Fruit fly (Drosophila melanogaster) whole organism, prepupa: Measurements from ENCODE around the gene CG5860.
A peak's percentile ranks its signal among the peaks of the same experiment; 100 is the strongest.

Source experiments
- Blimp-1 ChIP-seq: fragments of 200-800 bp; sonication (Bioruptor generic); optimal IDR thresholded peaks from 3 replicates; lab custom pipeline; 2017; ENCODE audit warnings: missing biosample characterization, missing genetic modification characterization, mild to moderate bottlenecking, moderate library complexity, missing genetic modification reagents
- CG10631 ChIP-seq: fragments of 200-800 bp; sonication (Bioruptor generic); optimal IDR thresholded peaks from 2 replicates; lab custom pipeline; 2016; ENCODE audit warnings: missing biosample characterization, missing genetic modification characterization
- CG11294 ChIP-seq: fragments of 200-800 bp; sonication (Bioruptor generic); IDR thresholded peaks from 2 replicates; pipeline ENCODE4 v1.3.6; 2022; ENCODE audit warnings: missing biosample characterization, missing genetic modification characterization
- CG15336 ChIP-seq: fragments of 200-800 bp; sonication (Bioruptor generic); IDR thresholded peaks from 2 replicates; pipeline ENCODE4 v1.3.6; 2022; ENCODE audit warnings: missing biosample characterization, missing genetic modification characterization
- CG1621 ChIP-seq: fragments of 200-800 bp; sonication (Bioruptor generic); optimal IDR thresholded peaks from 3 replicates; lab custom pipeline; 2018; ENCODE audit warnings: missing biosample characterization, mild to moderate bottlenecking, missing genetic modification characterization
- CG6276 ChIP-seq: fragments of 200-800 bp; sonication (Bioruptor generic); optimal IDR thresholded peaks from 2 replicates; lab custom pipeline; 2017; ENCODE audit warnings: missing biosample characterization, mild to moderate bottlenecking, missing genetic modification characterization
- CG6854 ChIP-seq: fragments of 200-800 bp; sonication (Bioruptor generic); optimal IDR thresholded peaks from 2 replicates; lab custom pipeline; 2017; ENCODE audit warnings: missing biosample characterization, mild to moderate bottlenecking, missing genetic modification characterization
- CG9139 ChIP-seq: fragments of 200-800 bp; sonication (Bioruptor generic); optimal IDR thresholded peaks from 3 replicates; lab custom pipeline; 2017; ENCODE audit warnings: missing biosample characterization, mild to moderate bottlenecking, missing genetic modification characterization
- Eip75B ChIP-seq: fragments of 200-800 bp; sonication (Bioruptor generic); optimal IDR thresholded peaks from 3 replicates; lab custom pipeline; 2016; ENCODE audit warnings: missing biosample characterization, missing genetic modification characterization
- Hr4 ChIP-seq: fragments of 200-800 bp; sonication (Bioruptor generic); optimal IDR thresholded peaks from 3 replicates; lab custom pipeline; 2016; ENCODE audit warnings: missing biosample characterization, missing genetic modification characterization
- achi ChIP-seq: fragments of 200-800 bp; sonication (Bioruptor generic); optimal IDR thresholded peaks from 3 replicates; lab custom pipeline; 2016; ENCODE audit warnings: missing biosample characterization, missing genetic modification characterization

DNA sequence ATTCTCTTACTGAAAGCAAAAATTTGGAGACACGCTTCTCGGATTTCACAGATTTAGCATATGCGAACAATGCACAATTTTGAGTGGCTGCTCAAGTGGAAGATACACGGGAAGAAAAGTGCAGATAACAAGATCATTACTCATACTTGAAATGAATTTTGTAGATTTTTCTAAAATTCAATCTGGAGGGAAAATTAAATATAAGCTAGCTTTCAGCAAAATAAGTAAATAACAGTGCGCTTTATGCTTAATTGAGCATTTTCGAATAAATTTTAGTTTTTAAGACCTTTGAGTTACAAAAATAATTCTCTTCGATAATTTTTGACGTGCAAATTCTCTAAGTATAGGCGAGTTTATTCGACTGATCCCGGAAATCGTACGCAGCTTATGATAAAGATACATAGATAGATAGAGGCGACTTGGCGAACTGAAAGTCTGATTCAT lies 8.7 kb upstream of the CG5860 start:
- TF ChIP-seq CG11294 (GFP tag; lab: Robert Waterston, UW): no peak; the same call in 1 of the 2 replicates
- peak; percentile 20 for TF ChIP-seq CG1621 (tag; lab: Kevin White, UChicago)
- TF ChIP-seq Eip75B (GFP tag; lab: Kevin White, UChicago): peak; percentile 77
- peak; percentile 48 for TF ChIP-seq CG15336 (GFP tag; lab: Robert Waterston, UW)
- peak; percentile 67 for TF ChIP-seq CG6276 (GFP tag; lab: Kevin White, UChicago)
- peak; percentile 29 for TF ChIP-seq CG6854 (GFP tag; lab: Kevin White, UChicago)
- peak; percentile 65 for TF ChIP-seq Hr4 (GFP tag; lab: Kevin White, UChicago)
- TF ChIP-seq CG10631 (GFP tag; lab: Kevin White, UChicago): peak; percentile 63
- TF ChIP-seq Blimp-1: peak; percentile 31
- no peak for TF ChIP-seq CG9139 (GFP tag; lab: Kevin White, UChicago)
- peak; percentile 52 for TF ChIP-seq achi (GFP tag; lab: Kevin White, UChicago)
